Worm (Caenorhabditis elegans): ENCODE results near the gene str-55.

- TF ChIP-seq snpc-4 (GFP tag; optimal IDR thresholded peaks at IDR 0.05) (no peak), snpc-4 (tag; optimal IDR thresholded peaks at IDR 0.05) (no peak), F22D6.2 (tag; optimal IDR thresholded peaks at IDR 0.05) (no peak), efl-1 (GFP tag; optimal IDR thresholded peaks at IDR 0.05) (no peak), lin-54 (GFP tag; optimal IDR thresholded peaks at IDR 0.05) (no peak), madf-10 (tag; optimal IDR thresholded peaks at IDR 0.05) (no peak), tlf-1 (GFP tag; optimal IDR thresholded peaks at IDR 0.05) (no peak), T26A5.8 (tag; optimal IDR thresholded peaks at IDR 0.05) (no peak), nhr-80 (tag; optimal IDR thresholded peaks at IDR 0.05) (no peak), ama-1 (optimal IDR thresholded peaks at IDR 0.05) (no peak), ama-1 (GFP tag; optimal IDR thresholded peaks at IDR 0.05) (no peak), pha-4 (tag; optimal IDR thresholded peaks at IDR 0.05) (no peak)
These were observed 44.0 kb upstream of the str-55 start, which contains the start of gene srh-142 for ce11 chrV:16460866-16461265.

All from whole organism, young adult.